ENCODE assay signal across 1 fruit fly cellular context in genomic region chr3L:7903489-7904150, dm6.
TF ChIP-seq lines count a peak whose summit lies in the region.

No protein-coding gene starts in this region.

TF ChIP-seq in whole organism, embryonic, 481 proteins besides CTCF, POLR2A, EP300 and RAD21 (continued from another document and continues in another):
- TF ChIP-seq seq (GFP tag; IDR thresholded peaks at IDR 0.05; lab: Robert Waterston, UW), result peak; percentile 77
- peak; percentile 50 for TF ChIP-seq CG7987 (GFP tag; optimal IDR thresholded peaks at IDR 0.05; lab: Kevin White, UChicago)
- TF ChIP-seq HLHmδ (GFP tag; optimal IDR thresholded peaks at IDR 0.05; lab: Kevin White, UChicago), result no peak
- no peak for TF ChIP-seq cad (GFP tag; optimal IDR thresholded peaks at IDR 0.05; lab: Kevin White, UChicago)
- peak; percentile 63 for TF ChIP-seq odd (GFP tag; optimal IDR thresholded peaks at IDR 0.05; lab: Kevin White, UChicago)
- no peak for TF ChIP-seq Poxn (GFP tag; IDR thresholded peaks at IDR 0.05; lab: Robert Waterston, UW)
- peak; percentile 65 for TF ChIP-seq CG7271 (tag; optimal IDR thresholded peaks at IDR 0.05; lab: Kevin White, UChicago)
- TF ChIP-seq CG3847 (GFP tag; IDR thresholded peaks at IDR 0.05; lab: Robert Waterston, UW), result peak; percentile 65; the same call in 1 of the 2 replicates
- no peak; the same call in 1 of the 2 replicates for TF ChIP-seq rib (GFP tag; IDR thresholded peaks at IDR 0.05; lab: Robert Waterston, UW)
- no peak for TF ChIP-seq unc-4 (GFP tag; IDR thresholded peaks at IDR 0.05; lab: Robert Waterston, UW; ENCODE audit: partially characterized antibody)
- no peak for TF ChIP-seq CG43689 (GFP tag; IDR thresholded peaks at IDR 0.05; lab: Robert Waterston, UW)
- peak; percentile 65 for TF ChIP-seq fu2 (GFP tag; optimal IDR thresholded peaks at IDR 0.05; lab: Kevin White, UChicago)
- TF ChIP-seq CG2129 (GFP tag; IDR thresholded peaks at IDR 0.05; lab: Robert Waterston, UW; ENCODE audit: partially characterized antibody), result no peak
- TF ChIP-seq tio (GFP tag; optimal IDR thresholded peaks at IDR 0.05; lab: Kevin White, UChicago), result peak; percentile 62
- TF ChIP-seq oc (tag; optimal IDR thresholded peaks at IDR 0.05; lab: Kevin White, UChicago), result peak; percentile 92
- TF ChIP-seq CG17612 (GFP tag; IDR thresholded peaks at IDR 0.05; lab: Robert Waterston, UW), result peak; percentile 49; the same call in 1 of the 2 replicates
- TF ChIP-seq sqz (GFP tag; optimal IDR thresholded peaks at IDR 0.05; lab: Kevin White, UChicago), result peak; percentile 77
- TF ChIP-seq CG30431 (GFP tag; optimal IDR thresholded peaks at IDR 0.05; lab: Kevin White, UChicago), result peak; percentile 67
- TF ChIP-seq tup (GFP tag; optimal IDR thresholded peaks at IDR 0.05; lab: Kevin White, UChicago), result peak; percentile 62
- TF ChIP-seq CG17359 (tag; optimal IDR thresholded peaks at IDR 0.05; lab: Kevin White, UChicago), result peak; percentile 93
- TF ChIP-seq CG6175 (GFP tag; IDR thresholded peaks at IDR 0.05; lab: Robert Waterston, UW), result peak; percentile 30; the same call in 1 of the 3 replicates
- TF ChIP-seq Bdp1 (GFP tag; optimal IDR thresholded peaks at IDR 0.05; lab: Kevin White, UChicago), result peak; percentile 41
- peak; percentile 64; the same call in 1 of the 2 replicates for TF ChIP-seq peb (GFP tag; IDR thresholded peaks at IDR 0.05; lab: Robert Waterston, UW)
- TF ChIP-seq wor (GFP tag; IDR thresholded peaks at IDR 0.05; lab: Robert Waterston, UW), result peak; percentile 76
- TF ChIP-seq CHES-1-like (GFP tag; optimal IDR thresholded peaks at IDR 0.05; lab: Kevin White, UChicago), result peak; percentile 81
- peak; percentile 7 for TF ChIP-seq pros (GFP tag; optimal IDR thresholded peaks at IDR 0.05; lab: Kevin White, UChicago)
- TF ChIP-seq CG6813 (GFP tag; optimal IDR thresholded peaks at IDR 0.05; lab: Kevin White, UChicago), result peak; percentile 81
- TF ChIP-seq Hr3 (GFP tag; optimal IDR thresholded peaks at IDR 0.05; lab: Kevin White, UChicago), result peak; percentile 72
- peak; percentile 81 for TF ChIP-seq Bteb2 (GFP tag; optimal IDR thresholded peaks at IDR 0.05; lab: Kevin White, UChicago)
- TF ChIP-seq CG14965 (GFP tag; optimal IDR thresholded peaks at IDR 0.05; lab: Kevin White, UChicago; ENCODE audit: borderline replicate concordance), result peak; percentile 54
- TF ChIP-seq ATbp (GFP tag; optimal IDR thresholded peaks at IDR 0.05; lab: Kevin White, UChicago), result peak; percentile 86
- peak; percentile 80 for TF ChIP-seq CG17568 (GFP tag; optimal IDR thresholded peaks at IDR 0.05; lab: Kevin White, UChicago)
- peak; percentile 75 for TF ChIP-seq CG10654 (GFP tag; optimal IDR thresholded peaks at IDR 0.05; lab: Kevin White, UChicago)
- TF ChIP-seq CG42726 (GFP tag; IDR thresholded peaks at IDR 0.05; lab: Robert Waterston, UW; ENCODE audit: partially characterized antibody), result no peak
- TF ChIP-seq pita (GFP tag; optimal IDR thresholded peaks at IDR 0.05; lab: Kevin White, UChicago), result no peak
- peak; percentile 67 for TF ChIP-seq salm (tag; optimal IDR thresholded peaks at IDR 0.05; lab: Kevin White, UChicago)
- TF ChIP-seq dmrt99B (tag; optimal IDR thresholded peaks at IDR 0.05; lab: Kevin White, UChicago), result peak; percentile 90
- TF ChIP-seq CG15011 (GFP tag; optimal IDR thresholded peaks at IDR 0.05; lab: Kevin White, UChicago), result peak; percentile 74
- TF ChIP-seq CG7372 (GFP tag; IDR thresholded peaks at IDR 0.05; lab: Robert Waterston, UW), result peak; percentile 45; the same call in 1 of the 2 replicates
- TF ChIP-seq Lhr (GFP tag; optimal IDR thresholded peaks at IDR 0.05; lab: Kevin White, UChicago), result peak; percentile 77
- peak; percentile 77 for TF ChIP-seq CG13775 (GFP tag; optimal IDR thresholded peaks at IDR 0.05; lab: Kevin White, UChicago)
- peak; percentile 92 for TF ChIP-seq CG2678 (tag; optimal IDR thresholded peaks at IDR 0.05; lab: Kevin White, UChicago)
- TF ChIP-seq nerfin-1 (tag; optimal IDR thresholded peaks at IDR 0.05; lab: Kevin White, UChicago), result peak; percentile 85
- TF ChIP-seq Rfx (GFP tag; IDR thresholded peaks at IDR 0.05; lab: Robert Waterston, UW), result peak; percentile 72
- TF ChIP-seq MESR4 (GFP tag; optimal IDR thresholded peaks at IDR 0.05; lab: Kevin White, UChicago), result peak; percentile 7
- TF ChIP-seq NC2β (GFP tag; optimal IDR thresholded peaks at IDR 0.05; lab: Kevin White, UChicago), result peak; percentile 88
- no peak for TF ChIP-seq hb (GFP tag; IDR thresholded peaks at IDR 0.05; lab: Robert Waterston, UW; ENCODE audit: partially characterized antibody)
- TF ChIP-seq CG3995 (GFP tag; optimal IDR thresholded peaks at IDR 0.05; lab: Kevin White, UChicago), result peak; percentile 34
- TF ChIP-seq gce (GFP tag; IDR thresholded peaks at IDR 0.05; lab: Robert Waterston, UW), result peak; percentile 79; the same call in 2 of the 3 replicates
- no peak for TF ChIP-seq CG13287 (GFP tag; IDR thresholded peaks at IDR 0.05; lab: Robert Waterston, UW; ENCODE audit: partially characterized antibody)
- TF ChIP-seq CG6854 (GFP tag; optimal IDR thresholded peaks at IDR 0.05; lab: Kevin White, UChicago), result peak; percentile 48
- TF ChIP-seq cas (GFP tag; IDR thresholded peaks at IDR 0.05; lab: Robert Waterston, UW), result peak; percentile 7; the same call in 1 of the 2 replicates
- TF ChIP-seq eyg (GFP tag; optimal IDR thresholded peaks at IDR 0.05; lab: Kevin White, UChicago), result peak; percentile 72
- peak; percentile 63 for TF ChIP-seq shn (GFP tag; optimal IDR thresholded peaks at IDR 0.05; lab: Kevin White, UChicago)
- peak; percentile 52 for TF ChIP-seq btn (GFP tag; optimal IDR thresholded peaks at IDR 0.05; lab: Kevin White, UChicago)
- TF ChIP-seq grn (GFP tag; optimal IDR thresholded peaks at IDR 0.05; lab: Kevin White, UChicago), result peak; percentile 45
- peak; percentile 77 for TF ChIP-seq CG3281 (GFP tag; optimal IDR thresholded peaks at IDR 0.05; lab: Kevin White, UChicago)
- peak; percentile 69 for TF ChIP-seq CG10462 (GFP tag; optimal IDR thresholded peaks at IDR 0.05; lab: Kevin White, UChicago)
- TF ChIP-seq CG2889 (GFP tag; IDR thresholded peaks at IDR 0.05; lab: Robert Waterston, UW), result peak; percentile 60; the same call in 1 of the 3 replicates
- peak; percentile 72 for TF ChIP-seq org-1 (GFP tag; optimal IDR thresholded peaks at IDR 0.05; lab: Kevin White, UChicago)
- peak; percentile 58 for TF ChIP-seq Atf6 (GFP tag; IDR thresholded peaks at IDR 0.05; lab: Robert Waterston, UW)
- TF ChIP-seq CG10959 (GFP tag; IDR thresholded peaks at IDR 0.05; lab: Robert Waterston, UW), result peak; percentile 62; the same call in 1 of the 2 replicates
- TF ChIP-seq chinmo (GFP tag; IDR thresholded peaks at IDR 0.05; lab: Robert Waterston, UW; ENCODE audit: partially characterized antibody), result no peak
- peak; percentile 92 for TF ChIP-seq CG12391 (tag; optimal IDR thresholded peaks at IDR 0.05; lab: Kevin White, UChicago)
- TF ChIP-seq CG4360 (GFP tag; IDR thresholded peaks at IDR 0.05; lab: Robert Waterston, UW), result no peak
- TF ChIP-seq NC2α (GFP tag; optimal IDR thresholded peaks at IDR 0.05; lab: Kevin White, UChicago), result peak; percentile 61
- TF ChIP-seq CG8944 (GFP tag; optimal IDR thresholded peaks at IDR 0.05; lab: Kevin White, UChicago), result peak; percentile 74
- peak; percentile 63 for TF ChIP-seq cwo (GFP tag; optimal IDR thresholded peaks at IDR 0.05; lab: Kevin White, UChicago)
- peak; percentile 6 for TF ChIP-seq YL-1 (GFP tag; optimal IDR thresholded peaks at IDR 0.05; lab: Kevin White, UChicago)
- TF ChIP-seq D19B (GFP tag; optimal IDR thresholded peaks at IDR 0.05; lab: Kevin White, UChicago), result peak; percentile 56
- TF ChIP-seq CG11085 (GFP tag; IDR thresholded peaks at IDR 0.05; lab: Robert Waterston, UW), result peak; percentile 68
- no peak for TF ChIP-seq zen2 (GFP tag; IDR thresholded peaks at IDR 0.05; lab: Robert Waterston, UW; ENCODE audit: partially characterized antibody)
- peak; percentile 86 for TF ChIP-seq stc (GFP tag; IDR thresholded peaks at IDR 0.05; lab: Robert Waterston, UW)
- TF ChIP-seq exex (tag; optimal IDR thresholded peaks at IDR 0.05; lab: Kevin White, UChicago), result peak; percentile 37
- TF ChIP-seq CG4404 (GFP tag; IDR thresholded peaks at IDR 0.05; lab: Robert Waterston, UW), result peak; percentile 67
- no peak for TF ChIP-seq Neu2 (GFP tag; optimal IDR thresholded peaks at IDR 0.05; lab: Kevin White, UChicago; ENCODE audit: borderline replicate concordance)
- TF ChIP-seq CG1647 (GFP tag; optimal IDR thresholded peaks at IDR 0.05; lab: Kevin White, UChicago), result peak; percentile 60
- TF ChIP-seq wek (GFP tag; optimal IDR thresholded peaks at IDR 0.05; lab: Kevin White, UChicago), result peak; percentile 20
- TF ChIP-seq ash1 (GFP tag; optimal IDR thresholded peaks at IDR 0.05; lab: Kevin White, UChicago), result no peak
- TF ChIP-seq mam (GFP tag; optimal IDR thresholded peaks at IDR 0.05; lab: Kevin White, UChicago), result peak; percentile 74
- TF ChIP-seq dati (GFP tag; IDR thresholded peaks at IDR 0.05; lab: Robert Waterston, UW), result peak; percentile 73; the same call in 1 of the 2 replicates
- no peak for TF ChIP-seq aop (GFP tag; IDR thresholded peaks at IDR 0.05; lab: Robert Waterston, UW)
- no peak; the same call in 1 of the 2 replicates for TF ChIP-seq CG10366 (GFP tag; IDR thresholded peaks at IDR 0.05; lab: Robert Waterston, UW)
- peak; percentile 77 to 83 for TF ChIP-seq Pdp1 (GFP tag; optimal IDR thresholded peaks at IDR 0.05; lab: Kevin White, UChicago)
- no peak for TF ChIP-seq CG16779 (GFP tag; IDR thresholded peaks at IDR 0.05; lab: Robert Waterston, UW)
- peak; percentile 49 for TF ChIP-seq CG7745 (tag; optimal IDR thresholded peaks at IDR 0.05; lab: Kevin White, UChicago)
- TF ChIP-seq row (GFP tag; IDR thresholded peaks at IDR 0.05; lab: Robert Waterston, UW), result peak; percentile 86
- peak; percentile 65 for TF ChIP-seq CG6654 (GFP tag; optimal IDR thresholded peaks at IDR 0.05; lab: Kevin White, UChicago)
- TF ChIP-seq CG14050 (GFP tag; IDR thresholded peaks at IDR 0.05; lab: Robert Waterston, UW), result peak; percentile 66
- peak; percentile 63 for TF ChIP-seq CG12155 (GFP tag; optimal IDR thresholded peaks at IDR 0.05; lab: Kevin White, UChicago)
- peak; percentile 76 for TF ChIP-seq HmgZ (tag; optimal IDR thresholded peaks at IDR 0.05; lab: Kevin White, UChicago)
- TF ChIP-seq CG11723 (GFP tag; optimal IDR thresholded peaks at IDR 0.05; lab: Kevin White, UChicago), result peak; percentile 79
- no peak for TF ChIP-seq CG10565 (GFP tag; optimal IDR thresholded peaks at IDR 0.05; lab: Kevin White, UChicago)
- peak; percentile 72 for TF ChIP-seq sens-2 (GFP tag; IDR thresholded peaks at IDR 0.05; lab: Robert Waterston, UW)
- peak; percentile 94 for TF ChIP-seq Blimp-1 (GFP tag; optimal IDR thresholded peaks at IDR 0.05; lab: Kevin White, UChicago)
- TF ChIP-seq CG2875 (GFP tag; optimal IDR thresholded peaks at IDR 0.05; lab: Kevin White, UChicago), result peak; percentile 84
- TF ChIP-seq da (GFP tag; optimal IDR thresholded peaks at IDR 0.05; lab: Kevin White, UChicago), result peak; percentile 58
- peak; percentile 85 for TF ChIP-seq crol (GFP tag; IDR thresholded peaks at IDR 0.05; lab: Robert Waterston, UW)
- peak; percentile 84 for TF ChIP-seq CG2120 (GFP tag; optimal IDR thresholded peaks at IDR 0.05; lab: Kevin White, UChicago)
- peak; percentile 76 for TF ChIP-seq Abd-B (GFP tag; optimal IDR thresholded peaks at IDR 0.05; lab: Kevin White, UChicago)
- TF ChIP-seq CG10147 (GFP tag; optimal IDR thresholded peaks at IDR 0.05; lab: Kevin White, UChicago), result peak; percentile 88
- TF ChIP-seq CG6254 (GFP tag; optimal IDR thresholded peaks at IDR 0.05; lab: Kevin White, UChicago), result peak; percentile 89
- TF ChIP-seq dysf (GFP tag; IDR thresholded peaks at IDR 0.05; lab: Robert Waterston, UW), result peak; percentile 86
- TF ChIP-seq Stat92E (GFP tag; optimal IDR thresholded peaks at IDR 0.05; lab: Kevin White, UChicago), result peak in 1 of 3 experiments; percentile 84
- peak; percentile 89 for TF ChIP-seq sim (GFP tag; IDR thresholded peaks at IDR 0.05; lab: Robert Waterston, UW)
- TF ChIP-seq MBD-R2 (GFP tag; IDR thresholded peaks at IDR 0.05; lab: Robert Waterston, UW), result peak; percentile 54; the same call in 1 of the 2 replicates
- TF ChIP-seq Gug (GFP tag; IDR thresholded peaks at IDR 0.05; lab: Robert Waterston, UW), result peak; percentile 56; the same call in 2 of the 4 replicates
- TF ChIP-seq Tbp (GFP tag; optimal IDR thresholded peaks at IDR 0.05; lab: Kevin White, UChicago), result no peak
- peak; percentile 66 for TF ChIP-seq CG6272 (GFP tag; IDR thresholded peaks at IDR 0.05; lab: Robert Waterston, UW)
- peak in 1 of 2 experiments; percentile 79 for TF ChIP-seq Hr78 (GFP tag; optimal IDR thresholded peaks at IDR 0.05; lab: Kevin White, UChicago)
- TF ChIP-seq grau (tag; optimal IDR thresholded peaks at IDR 0.05; lab: Kevin White, UChicago), result peak; percentile 86
- peak; percentile 63 for TF ChIP-seq CG12942 (GFP tag; optimal IDR thresholded peaks at IDR 0.05; lab: Kevin White, UChicago)
- peak; percentile 70 for TF ChIP-seq Antp (GFP tag; optimal IDR thresholded peaks at IDR 0.05; lab: Kevin White, UChicago)
- no peak for TF ChIP-seq Sin3A (optimal IDR thresholded peaks at IDR 0.05; lab: Kevin White, UChicago)
- TF ChIP-seq CG1602 (GFP tag; optimal IDR thresholded peaks at IDR 0.05; lab: Kevin White, UChicago), result peak; percentile 87
- peak; percentile 37 for TF ChIP-seq Sry-δ (GFP tag; optimal IDR thresholded peaks at IDR 0.05; lab: Kevin White, UChicago)
- peak; percentile 87 for TF ChIP-seq CG17328 (GFP tag; IDR thresholded peaks at IDR 0.05; lab: Robert Waterston, UW)
- peak; percentile 90 for TF ChIP-seq Asciz (GFP tag; optimal IDR thresholded peaks at IDR 0.05; lab: Kevin White, UChicago)
- TF ChIP-seq Drgx (GFP tag; IDR thresholded peaks at IDR 0.05; lab: Robert Waterston, UW), result peak; percentile 78
- peak; percentile 82 for TF ChIP-seq HLH3B (GFP tag; IDR thresholded peaks at IDR 0.05; lab: Robert Waterston, UW)
- peak; percentile 19 for TF ChIP-seq gro (GFP tag; optimal IDR thresholded peaks at IDR 0.05; lab: Kevin White, UChicago)
- TF ChIP-seq tgo (GFP tag; IDR thresholded peaks at IDR 0.05; lab: Robert Waterston, UW), result peak; percentile 85
- TF ChIP-seq H15 (GFP tag; IDR thresholded peaks at IDR 0.05; lab: Robert Waterston, UW), result peak; percentile 78
- TF ChIP-seq pfk (GFP tag; optimal IDR thresholded peaks at IDR 0.05; lab: Kevin White, UChicago), result peak; percentile 5
- no peak for TF ChIP-seq inv (GFP tag; IDR thresholded peaks at IDR 0.05; lab: Robert Waterston, UW; ENCODE audit: partially characterized antibody)
- no peak for TF ChIP-seq Taf1 (GFP tag; IDR thresholded peaks at IDR 0.05; lab: Robert Waterston, UW)
- TF ChIP-seq kay (GFP tag; optimal IDR thresholded peaks at IDR 0.05; lab: Kevin White, UChicago), result peak; percentile 58
- TF ChIP-seq CG11504 (tag; optimal IDR thresholded peaks at IDR 0.05; lab: Kevin White, UChicago), result peak; percentile 89
- peak; percentile 84 for TF ChIP-seq CG12236 (GFP tag; optimal IDR thresholded peaks at IDR 0.05; lab: Kevin White, UChicago)
